Fruit fly (Drosophila melanogaster) whole organism, wandering third instar larva: ENCODE measurements around the gene CG32091.

Experiments used
- Abd-B ChIP-seq: fragments of >200 bp; optimal IDR thresholded peaks from 2 replicates; lab custom pipeline; 2017; ENCODE audit warnings: missing biosample characterization, missing genetic modification characterization
- CG32264 ChIP-seq: fragments of 200-800 bp; sonication (Bioruptor generic); optimal IDR thresholded peaks from 2 replicates; lab custom pipeline; 2016; ENCODE audit warnings: missing biosample characterization, missing genetic modification characterization
- CG9705 ChIP-seq: fragments of 200-800 bp; sonication (Bioruptor generic); optimal IDR thresholded peaks from 2 replicates; lab custom pipeline; 2018; ENCODE audit warnings: missing biosample characterization, mild to moderate bottlenecking, missing genetic modification characterization
- CrebA ChIP-seq: fragments of 200-800 bp; sonication (Bioruptor generic); optimal IDR thresholded peaks from 2 replicates; lab custom pipeline; 2016; ENCODE audit warnings: missing biosample characterization, mild to moderate bottlenecking, missing genetic modification characterization, borderline replicate concordance
- Dfd ChIP-seq: fragments of >200 bp; optimal IDR thresholded peaks from 2 replicates; lab custom pipeline; 2017; ENCODE audit warnings: missing biosample characterization, missing genetic modification characterization
- HLH106 ChIP-seq: fragments of 200-800 bp; optimal IDR thresholded peaks from 3 replicates; lab custom pipeline; 2019; ENCODE audit warnings: missing biosample characterization, mild to moderate bottlenecking, missing genetic modification characterization, moderate library complexity
- Hnf4 ChIP-seq: fragments of 200-800 bp; sonication (Bioruptor generic); optimal IDR thresholded peaks from 2 replicates; lab custom pipeline; 2016; ENCODE audit warnings: missing biosample characterization, mild to moderate bottlenecking, missing genetic modification characterization
- Hr78 ChIP-seq: fragments of >200 bp; optimal IDR thresholded peaks from 2 replicates; lab custom pipeline; 2017; ENCODE audit warnings: missing biosample characterization, missing genetic modification characterization
- Hr83 ChIP-seq: fragments of 200-300 bp; sonication (Bioruptor generic); optimal IDR thresholded peaks from 2 replicates; lab custom pipeline; 2016; ENCODE audit warnings: missing biosample characterization, mild to moderate bottlenecking, missing genetic modification characterization, moderate library complexity; ENCODE audit not compliant: poor library complexity, severe bottlenecking
- Mio ChIP-seq: sonication (Bioruptor generic); optimal IDR thresholded peaks from 2 replicates; lab custom pipeline; 2016; ENCODE audit warnings: missing biosample characterization, missing genetic modification characterization
- Myc ChIP-seq: fragments of >200 bp; optimal IDR thresholded peaks from 2 replicates; lab custom pipeline; 2017
- OdsH ChIP-seq: fragments of 200-800 bp; sonication (Bioruptor generic); optimal IDR thresholded peaks from 2 replicates; lab custom pipeline; 2016; ENCODE audit warnings: missing biosample characterization, mild to moderate bottlenecking, missing genetic modification characterization
- Rel ChIP-seq, 2 experiments: fragments of 200-800 bp; sonication (Bioruptor generic) in 1 of 2; optimal IDR thresholded peaks; 2 replicates in 1 of 2; 3 replicates in 1 of 2; lab custom pipeline; 2016 to 2019; ENCODE audit warnings: mild to moderate bottlenecking in 2 of 2, missing biosample characterization in 2 of 2, missing genetic modification characterization in 2 of 2, moderate library complexity in 1 of 2
- Sp1 ChIP-seq: fragments of 200-800 bp; sonication (Bioruptor generic); optimal IDR thresholded peaks from 3 replicates; lab custom pipeline; 2019; ENCODE audit warnings: missing biosample characterization, mild to moderate bottlenecking, missing genetic modification characterization, moderate library complexity
- brk ChIP-seq: fragments of 200-800 bp; sonication (Bioruptor generic); optimal IDR thresholded peaks from 2 replicates; lab custom pipeline; 2016; ENCODE audit warnings: missing biosample characterization, mild to moderate bottlenecking, missing genetic modification characterization
- dmrt93B ChIP-seq: fragments of 200-800 bp; sonication (Bioruptor generic); optimal IDR thresholded peaks from 2 replicates; lab custom pipeline; 2018; ENCODE audit warnings: missing biosample characterization, mild to moderate bottlenecking, missing genetic modification characterization
- foxo ChIP-seq, 2 experiments: fragments of 200-800 bp; sonication (Bioruptor generic); optimal IDR thresholded peaks; 2 replicates in 1 of 2; 3 replicates in 1 of 2; lab custom pipeline; 2016 to 2017; ENCODE audit warnings: missing biosample characterization in 2 of 2, missing genetic modification characterization in 2 of 2
- fru ChIP-seq: fragments of 200-800 bp; sonication (Bioruptor generic); optimal IDR thresholded peaks from 3 replicates; lab custom pipeline; 2016; ENCODE audit warnings: missing biosample characterization, mild to moderate bottlenecking, missing genetic modification characterization
- h ChIP-seq: fragments of 200-800 bp; sonication (Bioruptor generic); optimal IDR thresholded peaks from 3 replicates; lab custom pipeline; 2016; ENCODE audit warnings: missing biosample characterization, mild to moderate bottlenecking, missing genetic modification characterization
- jim ChIP-seq: fragments of 175-275, 200-325 bp; sonication (Bioruptor generic); optimal IDR thresholded peaks from 2 replicates; lab custom pipeline; 2016; ENCODE audit warnings: missing biosample characterization, mild to moderate bottlenecking, missing genetic modification characterization
- lola ChIP-seq: fragments of >200 bp; optimal IDR thresholded peaks from 2 replicates; lab custom pipeline; 2017; ENCODE audit warnings: missing biosample characterization, missing genetic modification characterization
- pan ChIP-seq: fragments of >200 bp; optimal IDR thresholded peaks from 2 replicates; lab custom pipeline; 2017
- psq ChIP-seq: fragments of 200-800 bp; sonication (Bioruptor generic); optimal IDR thresholded peaks from 3 replicates; lab custom pipeline; 2017; ENCODE audit warnings: missing biosample characterization, mild to moderate bottlenecking, missing genetic modification characterization, moderate library complexity
- rgr ChIP-seq: fragments of 200-800 bp; sonication (Bioruptor generic); optimal IDR thresholded peaks from 3 replicates; lab custom pipeline; 2016; ENCODE audit warnings: missing biosample characterization, mild to moderate bottlenecking, missing genetic modification characterization
- sage ChIP-seq: fragments of 200-800 bp; sonication (Bioruptor generic); optimal IDR thresholded peaks from 2 replicates; lab custom pipeline; 2016; ENCODE audit warnings: missing biosample characterization, mild to moderate bottlenecking, missing genetic modification characterization
- sv ChIP-seq: fragments of 200-800 bp; sonication (Bioruptor generic); optimal IDR thresholded peaks from 3 replicates; lab custom pipeline; 2016; ENCODE audit warnings: missing biosample characterization, missing genetic modification characterization
- tai ChIP-seq: sonication (Bioruptor generic); optimal IDR thresholded peaks from 2 replicates; lab custom pipeline; 2016; ENCODE audit warnings: missing biosample characterization, missing genetic modification characterization
- usp ChIP-seq: fragments of >200 bp; optimal IDR thresholded peaks from 2 replicates; lab custom pipeline; 2017; ENCODE audit warnings: missing biosample characterization, missing genetic modification characterization
- woc ChIP-seq: sonication (Bioruptor generic); optimal IDR thresholded peaks from 2 replicates; lab custom pipeline; 2016; ENCODE audit warnings: missing biosample characterization, mild to moderate bottlenecking, missing genetic modification characterization

CG32091 gene

DNA sequence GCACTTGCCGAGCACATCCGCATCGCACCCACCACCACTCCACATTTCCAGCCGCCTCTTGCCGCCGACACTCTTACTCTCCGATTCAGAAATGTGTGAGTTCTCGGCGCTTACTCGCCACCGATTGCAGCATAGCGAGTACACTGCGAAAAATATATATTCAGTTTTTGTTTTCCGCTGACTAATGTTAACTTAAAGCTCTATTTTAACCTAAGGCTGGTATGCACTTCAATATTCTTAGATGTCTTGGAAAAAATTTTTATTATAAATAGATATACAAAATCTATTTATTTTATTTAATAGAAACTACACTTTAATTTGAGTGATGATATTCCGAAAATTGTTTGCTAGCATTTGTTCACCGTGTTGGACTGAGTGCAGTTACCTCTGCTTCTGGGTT is 31.9 kb upstream of the CG32091 start (continued):
- TF ChIP-seq sv (GFP tag; lab: Kevin White, UChicago) (no peak), fru (no peak)

DNA sequence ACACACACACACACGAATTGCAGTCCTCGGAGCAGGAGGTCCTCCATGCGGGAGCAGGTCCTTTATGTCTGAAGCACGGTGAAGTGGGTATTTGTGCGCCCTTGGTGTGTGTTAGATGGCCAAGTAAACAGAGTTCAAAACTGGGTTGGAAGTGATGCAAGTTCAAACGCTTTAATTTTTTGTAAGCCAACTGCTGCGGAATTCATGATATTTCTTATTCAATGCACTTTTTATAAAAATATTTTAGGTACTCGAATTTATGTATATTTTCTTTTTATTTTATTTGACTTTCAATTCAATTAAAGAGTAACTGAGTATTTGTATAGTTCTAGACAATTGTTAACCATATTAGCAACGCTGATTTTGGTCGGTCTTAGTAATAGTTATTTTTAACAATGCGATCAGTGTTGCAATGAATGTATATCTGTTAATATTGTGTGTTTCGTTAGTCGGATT is 31.2 kb upstream of the CG32091 start, which contains the start of the genes CG14137 and CG46394:
Gene CG14137 (minus strand): TSS at position 101 of the 456 bp plus-strand sequence.
Gene CG46394 (plus strand): TSS at position 406 of the 456 bp plus-strand sequence.
- no peak for TF ChIP-seq sage (GFP tag; lab: Kevin White, UChicago)
- peak; percentile 84 for TF ChIP-seq Dfd (GFP tag; lab: Kevin White, UChicago)
- no peak for TF ChIP-seq tai (GFP tag; lab: Kevin White, UChicago)

DNA sequence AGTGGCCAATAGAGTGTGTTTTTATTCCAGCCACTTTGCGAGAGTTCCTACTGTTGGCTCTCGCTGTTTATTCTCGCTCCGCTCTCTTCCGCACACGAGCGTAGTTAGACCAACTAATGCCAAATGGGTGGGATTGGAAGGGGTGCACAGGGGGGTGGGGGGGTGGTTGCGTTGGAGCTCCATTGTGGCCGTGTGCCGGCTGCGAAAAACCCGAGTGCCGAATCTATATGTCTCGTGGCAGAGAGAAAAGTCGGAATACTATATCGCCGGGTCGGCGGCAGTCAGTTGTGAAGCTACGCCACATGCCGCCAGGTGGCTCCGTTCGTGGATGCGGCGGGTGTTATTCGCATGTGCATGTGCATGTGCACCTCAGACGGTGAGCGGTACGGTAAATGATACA is 30.1 kb upstream of the CG32091 start:
- TF ChIP-seq HLH106 (tag; lab: Kevin White, UChicago) (no peak), rgr (GFP tag; lab: Kevin White, UChicago) (no peak)

- no peak for TF ChIP-seq jim (GFP tag; lab: Kevin White, UChicago)
- TF ChIP-seq lola (GFP tag; lab: Kevin White, UChicago) = no peak
- TF ChIP-seq Mio (GFP tag; lab: Kevin White, UChicago) = no peak
- no peak for TF ChIP-seq brk (GFP tag; lab: Kevin White, UChicago)
- TF ChIP-seq Abd-B (GFP tag; lab: Kevin White, UChicago) = no peak
- no peak for TF ChIP-seq usp
- no peak for TF ChIP-seq h (GFP tag; lab: Kevin White, UChicago)
- TF ChIP-seq CrebA (GFP tag; lab: Kevin White, UChicago) = no peak
- TF ChIP-seq dmrt93B = no peak
- TF ChIP-seq Hnf4 = no peak
- TF ChIP-seq Myc (lab: Kevin White, UChicago) = no peak
- no peak for TF ChIP-seq CG9705
- TF ChIP-seq tai (GFP tag; lab: Kevin White, UChicago) = no peak
- no peak for TF ChIP-seq Rel (GFP tag; optimal IDR thresholded peaks at IDR 0.05; lab: Kevin White, UChicago)
- TF ChIP-seq Rel (tag; optimal IDR thresholded peaks at IDR 0.05; lab: Kevin White, UChicago) = no peak
- no peak for TF ChIP-seq sv (GFP tag; lab: Kevin White, UChicago)
- TF ChIP-seq woc (GFP tag; lab: Kevin White, UChicago) = no peak
- TF ChIP-seq pan (lab: Kevin White, UChicago) = no peak
These were observed 29.2 kb upstream of the CG32091 start for dm6 chr3L:11602040-11602439.

DNA sequence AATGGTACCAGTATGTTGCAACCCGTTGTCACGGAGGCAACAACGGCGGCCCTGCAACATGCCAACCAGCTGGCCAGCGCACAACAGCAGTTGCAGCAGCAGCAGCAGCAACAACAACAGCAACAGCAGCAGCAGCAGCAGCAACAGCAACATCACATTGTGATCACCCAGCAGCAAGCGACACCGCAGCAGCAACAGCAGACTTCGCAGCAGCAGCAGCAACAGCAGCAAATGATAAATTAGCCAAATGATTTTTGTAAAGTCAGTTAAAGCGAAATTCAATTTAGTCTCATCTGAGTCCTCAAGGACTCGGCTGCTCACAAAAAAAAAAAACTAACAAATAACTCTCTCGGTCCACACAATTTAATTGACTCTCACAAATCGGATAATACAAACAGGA is 27.0 kb upstream of the CG32091 start:
- TF ChIP-seq dmrt93B (no peak), Dfd (GFP tag; lab: Kevin White, UChicago) (peak; percentile 93)

DNA sequence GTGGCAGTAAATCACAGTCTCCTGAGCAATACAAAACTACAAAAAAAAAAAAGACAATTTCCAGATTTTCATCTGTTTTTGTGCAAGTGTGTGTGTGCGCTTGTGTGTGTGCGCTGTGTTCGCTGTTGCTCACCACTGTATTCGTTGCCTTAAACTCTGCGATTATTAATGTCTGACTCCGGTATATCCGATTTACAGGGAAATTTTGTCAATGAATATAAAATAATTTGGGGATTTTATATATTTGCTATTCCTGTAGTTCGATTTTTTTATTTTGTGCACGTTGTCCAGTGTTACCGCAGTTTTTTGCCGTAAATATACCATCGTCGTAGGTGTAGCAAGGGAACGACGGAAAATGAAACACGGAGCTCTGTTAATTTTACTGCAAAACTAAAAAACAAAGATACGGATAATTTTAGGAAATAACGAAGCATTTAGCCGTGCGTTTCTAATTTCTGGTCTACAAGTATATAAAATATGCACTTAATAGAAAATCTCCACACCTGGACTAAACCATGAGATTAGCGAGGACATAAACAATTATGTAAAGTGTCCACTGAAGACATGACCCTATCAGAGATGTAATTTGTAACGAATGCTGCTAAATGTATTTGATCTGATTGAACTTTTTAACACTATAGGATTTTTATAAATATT is 21.9 kb upstream of the CG32091 start, which contains the start of gene Duba:
Gene Duba (minus strand): TSS at position 313 of the 657 bp plus-strand sequence.
- TF ChIP-seq Rel (GFP tag; optimal IDR thresholded peaks at IDR 0.05; lab: Kevin White, UChicago) (no peak), Rel (tag; optimal IDR thresholded peaks at IDR 0.05; lab: Kevin White, UChicago) (peak; percentile 75), Sp1 (GFP tag; lab: Kevin White, UChicago) (no peak), Hr78 (GFP tag; lab: Kevin White, UChicago) (peak; percentile 36), Mio (GFP tag; lab: Kevin White, UChicago) (no peak)

DNA sequence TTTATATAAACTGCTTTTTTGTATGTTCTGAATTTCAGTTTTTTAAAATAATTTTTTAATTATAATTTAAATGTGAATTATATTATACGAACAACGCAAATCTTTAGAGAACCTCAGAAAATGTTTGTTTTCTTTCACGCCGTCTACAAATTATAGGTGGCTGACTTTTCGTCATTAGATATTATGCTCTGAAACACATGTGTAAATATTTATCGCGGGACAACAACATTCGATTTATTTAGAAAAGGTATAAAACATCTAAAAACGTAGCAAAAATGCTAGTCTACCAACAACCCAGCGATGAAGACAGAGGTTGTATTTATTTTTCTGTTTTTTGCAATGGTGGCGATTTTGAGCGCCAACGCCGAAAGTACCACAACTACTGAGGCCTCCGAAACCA is 21.4 kb upstream of the CG32091 start, which contains the start of gene CG42832:
Gene CG42832 (plus strand): TSS at position 301 of the 400 bp plus-strand sequence.
- no peak for TF ChIP-seq psq (GFP tag; lab: Kevin White, UChicago)

DNA sequence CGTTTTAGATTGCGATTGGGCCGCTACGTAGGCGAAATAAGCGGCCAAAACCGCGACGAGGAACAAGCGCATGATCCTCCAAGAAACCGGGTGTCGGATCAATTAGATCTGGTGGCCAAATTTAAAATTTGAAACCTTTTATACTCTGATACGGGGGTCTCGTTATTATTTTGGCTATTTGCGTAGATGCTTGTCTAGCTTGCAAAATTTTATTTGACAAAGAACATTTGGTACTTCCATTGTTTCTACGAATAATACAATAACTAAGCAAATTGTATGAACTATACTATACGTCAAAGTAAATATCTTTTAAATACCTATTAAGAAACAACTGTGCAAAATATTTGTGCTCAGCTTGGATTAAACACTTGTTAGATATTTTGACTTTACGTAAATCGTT is 11.2 kb upstream of the CG32091 start, which contains the start of gene Muc68Ca:
Gene Muc68Ca (minus strand): TSS at position 101 of the 400 bp plus-strand sequence.
- TF ChIP-seq usp (no peak), CG32264 (GFP tag; lab: Kevin White, UChicago) (no peak), lola (GFP tag; lab: Kevin White, UChicago) (no peak), psq (GFP tag; lab: Kevin White, UChicago) (no peak), foxo (GFP tag; optimal IDR thresholded peaks at IDR 0.05; lab: Kevin White, UChicago) (no peak), OdsH (GFP tag; lab: Kevin White, UChicago) (no peak), HLH106 (tag; lab: Kevin White, UChicago) (no peak), Hr78 (GFP tag; lab: Kevin White, UChicago) (no peak), Hnf4 (no peak), tai (GFP tag; lab: Kevin White, UChicago) (no peak), fru (no peak), jim (GFP tag; lab: Kevin White, UChicago) (no peak), Abd-B (GFP tag; lab: Kevin White, UChicago) (no peak), sage (GFP tag; lab: Kevin White, UChicago) (no peak), rgr (GFP tag; lab: Kevin White, UChicago) (no peak), Hr83 (no peak)
